Worm (Caenorhabditis elegans) whole organism, midembryonic: ENCODE data around the gene F32D8.13.

Experiments
- T22C8.4 ChIP-seq: fragments of 200-800 bp; sonication (Bioruptor generic); IDR thresholded peaks from 2 replicates; pipeline ENCODE4 v1.3.6; 2022; ENCODE audit warnings: missing genetic modification characterization, missing compliant biosample characterization
- flt-1 ChIP-seq: fragments of 200-800 bp; sonication (Bioruptor generic); IDR thresholded peaks from 2 replicates; pipeline ENCODE4 v1.3.6; 2022; ENCODE audit warnings: missing genetic modification characterization, missing compliant biosample characterization
- klf-2 ChIP-seq: fragments of 200-800 bp; sonication (Bioruptor generic); conservative IDR thresholded peaks from 2 replicates; pipeline ENCODE4 v1.3.6; 2022; ENCODE audit warnings: missing genetic modification reagents, missing genetic modification characterization, missing compliant biosample characterization
- med-1 ChIP-seq: sonication (generic microtip); optimal IDR thresholded peaks from 2 replicates; lab custom pipeline; 2017; ENCODE audit warnings: missing genetic modification characterization, mild to moderate bottlenecking, missing compliant biosample characterization, antibody characterized with exemption, missing genetic modification reagents; ENCODE audit not compliant: insufficient read depth
- ref-1 ChIP-seq: fragments of 200-800 bp; sonication (Bioruptor generic); conservative IDR thresholded peaks from 2 replicates; pipeline ENCODE4 v1.3.6; 2022; ENCODE audit warnings: missing genetic modification reagents, missing genetic modification characterization, missing compliant biosample characterization
- tab-1 ChIP-seq: fragments of 200-800 bp; sonication (Bioruptor generic); IDR thresholded peaks from 2 replicates; pipeline ENCODE4 v1.3.6; 2022; ENCODE audit warnings: missing genetic modification characterization, missing compliant biosample characterization
- ztf-23 ChIP-seq: fragments of 200-800 bp; sonication (Bioruptor generic); IDR thresholded peaks from 2 replicates; pipeline ENCODE4 v1.3.6; 2022; ENCODE audit warnings: missing genetic modification reagents, missing genetic modification characterization, missing compliant biosample characterization

ce11 chrV:10874938-10875599 lies 21.3 kb downstream of the F32D8.13 start:
- TF ChIP-seq flt-1 (no peak), ref-1 (GFP tag; lab: Robert Waterston, UW) (no peak), T22C8.4 (GFP tag; lab: Robert Waterston, UW) (no peak), klf-2 (GFP tag; lab: Robert Waterston, UW) (no peak), tab-1 (GFP tag; lab: Robert Waterston, UW) (no peak), ztf-23 (GFP tag; lab: Robert Waterston, UW) (no peak), med-1 (no peak)
